Fruit fly (Drosophila melanogaster) Kc167 (cell line): ENCODE measurements around the gene CG12057.

Experiments
- Myc ChIP-seq: fragments of >200 bp; optimal IDR thresholded peaks from 2 replicates; lab custom pipeline; 2017; ENCODE audit warnings: missing external identifiers
- Sin3A ChIP-seq: fragments of >200 bp; optimal IDR thresholded peaks from 2 replicates; lab custom pipeline; 2018; ENCODE audit warnings: missing external identifiers
- h ChIP-seq: fragments of >200 bp; optimal IDR thresholded peaks from 3 replicates; lab custom pipeline; 2018; ENCODE audit warnings: missing external identifiers
- insv ChIP-seq: fragments of >200 bp; optimal IDR thresholded peaks from 3 replicates; lab custom pipeline; 2018; ENCODE audit warnings: missing external identifiers
- psq ChIP-seq: fragments of >200 bp; optimal IDR thresholded peaks from 2 replicates; lab custom pipeline; 2017; ENCODE audit warnings: missing external identifiers
- ttk ChIP-seq: sonication (Bioruptor generic); optimal IDR thresholded peaks from 2 replicates; lab custom pipeline; 2017; ENCODE audit warnings: missing external identifiers

DNA sequence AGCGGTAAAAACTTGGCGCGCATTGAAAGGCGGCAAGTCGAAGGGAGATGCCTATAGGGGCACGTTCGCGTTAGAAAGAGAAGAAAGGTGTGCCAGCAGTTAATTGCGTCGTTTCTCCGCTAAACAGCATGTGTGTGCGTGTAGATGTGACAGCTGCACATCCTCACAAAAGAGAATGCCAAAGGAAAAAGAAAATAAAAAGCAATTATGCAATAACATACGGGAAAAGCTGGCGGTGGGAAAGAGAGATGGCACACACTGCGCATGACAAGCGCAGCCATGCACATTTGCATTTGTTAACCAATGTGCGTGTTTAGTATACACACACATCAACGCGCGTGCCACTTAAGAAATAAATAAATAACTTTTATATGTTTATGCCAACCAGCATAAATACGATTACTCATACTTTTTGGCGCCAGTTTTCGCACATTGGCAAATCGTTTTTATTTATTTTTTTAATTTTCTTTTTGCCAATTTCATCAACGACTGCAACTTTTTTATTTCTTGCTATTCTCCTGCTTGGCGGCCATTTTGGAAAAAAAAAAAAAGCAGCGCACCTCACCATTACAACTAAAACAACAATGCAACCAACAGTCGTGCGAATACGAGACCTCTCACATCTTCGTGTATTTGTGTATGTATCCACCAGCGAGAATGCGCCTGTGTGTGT is 35.6 kb upstream of the CG12057 start:
- no peak for TF ChIP-seq Myc (lab: Kevin White, UChicago)
- TF ChIP-seq h = no peak
- no peak for TF ChIP-seq ttk
- no peak for TF ChIP-seq Sin3A (lab: Kevin White, UChicago)
- no peak for TF ChIP-seq psq (lab: Kevin White, UChicago)
- no peak for TF ChIP-seq insv
